Worm (Caenorhabditis elegans) whole organism, young adult: Measurements from ENCODE around the gene F41H10.3.

ENCODE experiments used
- F23B12.7 ChIP-seq: sonication (generic microtip); optimal IDR thresholded peaks from 2 replicates; lab custom pipeline; 2017; ENCODE audit warnings: missing genetic modification characterization, mild to moderate bottlenecking, missing compliant biosample characterization, antibody characterized with exemption, moderate library complexity; ENCODE audit not compliant: insufficient read depth
- F49E8.2 ChIP-seq: sonication (generic microtip); optimal IDR thresholded peaks from 3 replicates; lab custom pipeline; 2017; ENCODE audit warnings: missing genetic modification characterization, mild to moderate bottlenecking, missing compliant biosample characterization, antibody characterized with exemption, moderate library complexity; ENCODE audit not compliant: insufficient read depth
- F57A8.1 ChIP-seq: fragments of 200-800 bp; sonication (Bioruptor generic); optimal IDR thresholded peaks from 2 replicates; lab custom pipeline; 2018; ENCODE audit warnings: mild to moderate bottlenecking, missing genetic modification characterization, moderate library complexity, missing compliant biosample characterization
- T26A5.8 ChIP-seq: sonication (generic microtip); optimal IDR thresholded peaks from 2 replicates; lab custom pipeline; 2016; ENCODE audit warnings: missing genetic modification characterization, missing compliant biosample characterization
- Y95B8A.8 ChIP-seq: fragments of 200-800 bp; sonication (Bioruptor generic); IDR thresholded peaks from 2 replicates; pipeline ENCODE4 v1.3.6; 2022; ENCODE audit warnings: missing genetic modification reagents, missing genetic modification characterization, missing compliant biosample characterization
- akir-1 ChIP-seq: fragments of 200-800 bp; sonication (Bioruptor generic); optimal IDR thresholded peaks from 2 replicates; lab custom pipeline; 2018; ENCODE audit warnings: mild to moderate bottlenecking, missing genetic modification characterization, moderate library complexity, missing compliant biosample characterization
- athp-1 ChIP-seq: sonication (generic microtip); optimal IDR thresholded peaks from 2 replicates; lab custom pipeline; 2017; ENCODE audit warnings: mild to moderate bottlenecking, missing genetic modification characterization, missing compliant biosample characterization
- attf-6 ChIP-seq: fragments of 200-800 bp; sonication (Bioruptor generic); IDR thresholded peaks from 2 replicates; pipeline ENCODE4 v1.3.6; 2022; ENCODE audit warnings: missing genetic modification reagents, missing genetic modification characterization, missing compliant biosample characterization
- ccch-3 ChIP-seq: fragments of 200-800 bp; sonication (Bioruptor generic); optimal IDR thresholded peaks from 2 replicates; lab custom pipeline; 2018; ENCODE audit warnings: mild to moderate bottlenecking, missing genetic modification characterization, missing compliant biosample characterization
- cebp-1 ChIP-seq, 2 experiments: fragments of 200-800 bp in 1 of 2; sonication (Bioruptor generic) in 1 of 2; sonication (generic microtip) in 1 of 2; IDR thresholded peaks in 1 of 2; optimal IDR thresholded peaks in 1 of 2; 2 replicates each; pipeline versions ENCODE4 v1.3.6 to Lab custom; 2017 to 2022; ENCODE audit warnings: missing compliant biosample characterization in 2 of 2, missing genetic modification characterization in 2 of 2, mild to moderate bottlenecking in 1 of 2, missing genetic modification reagents in 1 of 2, moderate library complexity in 1 of 2
- cebp-2 ChIP-seq: fragments of 200-800 bp; sonication (Bioruptor generic); IDR thresholded peaks from 2 replicates; pipeline ENCODE4 v1.3.6; 2022; ENCODE audit warnings: missing genetic modification characterization, missing compliant biosample characterization
- ceh-58 ChIP-seq: fragments of 200-800 bp; sonication (Bioruptor generic); IDR thresholded peaks from 2 replicates; pipeline ENCODE4 v1.3.6; 2022; ENCODE audit warnings: missing genetic modification characterization, missing compliant biosample characterization
- chd-7 ChIP-seq: sonication (generic microtip); optimal IDR thresholded peaks from 2 replicates; lab custom pipeline; 2016; ENCODE audit warnings: mild to moderate bottlenecking, missing genetic modification characterization, moderate library complexity, missing compliant biosample characterization
- die-1 ChIP-seq: sonication (generic microtip); optimal IDR thresholded peaks from 2 replicates; lab custom pipeline; 2016; ENCODE audit warnings: missing genotype, mild to moderate bottlenecking, missing genetic modification characterization, missing compliant biosample characterization
- dox-1 ChIP-seq: fragments of 200-800 bp; sonication (Bioruptor generic); IDR thresholded peaks from 2 replicates; pipeline ENCODE4 v1.3.6; 2022; ENCODE audit warnings: missing genetic modification reagents, missing genetic modification characterization, missing compliant biosample characterization
- egl-44 ChIP-seq: fragments of 200-800 bp; sonication (Bioruptor generic); IDR thresholded peaks from 2 replicates; pipeline ENCODE4 v1.3.6; 2022; ENCODE audit warnings: missing genetic modification reagents, missing genetic modification characterization, missing compliant biosample characterization
- gei-17 ChIP-seq: fragments of 200-800 bp; sonication (Bioruptor generic); optimal IDR thresholded peaks from 2 replicates; lab custom pipeline; 2018; ENCODE audit warnings: mild to moderate bottlenecking, missing genetic modification characterization, missing compliant biosample characterization
- hlh-12 ChIP-seq: sonication (generic microtip); optimal IDR thresholded peaks from 2 replicates; lab custom pipeline; 2016; ENCODE audit warnings: missing genetic modification characterization, missing compliant biosample characterization
- hlh-26 ChIP-seq: fragments of 200-800 bp; sonication (Bioruptor generic); conservative IDR thresholded peaks from 2 replicates; pipeline ENCODE4 v1.3.6; 2022; ENCODE audit warnings: missing genetic modification reagents, missing genetic modification characterization, missing compliant biosample characterization
- hmg-20 ChIP-seq: fragments of 200-800 bp; sonication (Bioruptor generic); IDR thresholded peaks from 2 replicates; pipeline ENCODE4 v1.3.6; 2022; ENCODE audit warnings: missing genetic modification reagents, missing genetic modification characterization, missing compliant biosample characterization
- hrde-1 ChIP-seq: sonication (generic microtip); optimal IDR thresholded peaks from 2 replicates; lab custom pipeline; 2016; ENCODE audit warnings: missing genetic modification characterization, mild to moderate bottlenecking, missing compliant biosample characterization, moderate library complexity, missing genotype, missing genetic modification reagents, borderline replicate concordance
- hsf-1 ChIP-seq: fragments of 200-800 bp; sonication (Bioruptor generic); IDR thresholded peaks from 2 replicates; pipeline ENCODE4 v1.3.6; 2022; ENCODE audit warnings: missing genetic modification reagents, missing genetic modification characterization, missing compliant biosample characterization
- lag-1 ChIP-seq: fragments of 200-800 bp; sonication (Bioruptor generic); IDR thresholded peaks from 2 replicates; pipeline ENCODE4 v1.3.6; 2022; ENCODE audit warnings: missing genetic modification reagents, missing genetic modification characterization, missing compliant biosample characterization
- let-607 ChIP-seq, 2 experiments: fragments of 200-800 bp in 1 of 2; sonication (Bioruptor generic) in 1 of 2; sonication (generic microtip) in 1 of 2; optimal IDR thresholded peaks; 2 replicates each; lab custom pipeline; 2016 to 2018; ENCODE audit warnings: mild to moderate bottlenecking in 2 of 2, missing compliant biosample characterization in 2 of 2, missing genetic modification characterization in 2 of 2, moderate library complexity in 2 of 2, missing genotype in 1 of 2
- lin-54 ChIP-seq: fragments of 200-800 bp; sonication (Bioruptor generic); optimal IDR thresholded peaks from 2 replicates; lab custom pipeline; 2018; ENCODE audit warnings: mild to moderate bottlenecking, missing genetic modification characterization, missing compliant biosample characterization
- lir-1 ChIP-seq: fragments of 200-800 bp; sonication (Bioruptor generic); conservative IDR thresholded peaks from 2 replicates; pipeline ENCODE4 v1.3.6; 2022; ENCODE audit warnings: missing genetic modification reagents, missing genetic modification characterization, missing compliant biosample characterization
- lsl-1 ChIP-seq: fragments of 200-800 bp; sonication (Bioruptor generic); optimal IDR thresholded peaks from 2 replicates; lab custom pipeline; 2018; ENCODE audit warnings: mild to moderate bottlenecking, missing genetic modification characterization, moderate library complexity, missing compliant biosample characterization
- lsy-27 ChIP-seq: sonication (generic microtip); optimal IDR thresholded peaks from 2 replicates; lab custom pipeline; 2017; ENCODE audit warnings: missing genetic modification characterization, mild to moderate bottlenecking, missing compliant biosample characterization, antibody characterized with exemption, missing genotype, borderline replicate concordance; ENCODE audit not compliant: insufficient read depth
- madf-6 ChIP-seq: fragments of 200-800 bp; sonication (Bioruptor generic); IDR thresholded peaks from 2 replicates; pipeline ENCODE4 v1.3.6; 2022; ENCODE audit warnings: missing genetic modification reagents, missing genetic modification characterization, missing compliant biosample characterization
- mcd-1 ChIP-seq: fragments of 200-800 bp; sonication (Bioruptor generic); IDR thresholded peaks from 2 replicates; pipeline ENCODE4 v1.3.6; 2022; ENCODE audit warnings: missing genetic modification reagents, missing genetic modification characterization, missing compliant biosample characterization
- nfya-1 ChIP-seq: sonication (generic microtip); optimal IDR thresholded peaks from 2 replicates; lab custom pipeline; 2017; ENCODE audit warnings: antibody characterized with exemption, missing compliant biosample characterization, missing genetic modification characterization, borderline replicate concordance; ENCODE audit not compliant: insufficient read depth
- nfya-2 ChIP-seq: fragments of 200-800 bp; sonication (Bioruptor generic); IDR thresholded peaks from 2 replicates; pipeline ENCODE4 v1.3.6; 2022; ENCODE audit warnings: missing genetic modification reagents, missing genetic modification characterization, missing compliant biosample characterization
- nhr-120 ChIP-seq: fragments of 200-800 bp; sonication (Bioruptor generic); IDR thresholded peaks from 2 replicates; pipeline ENCODE4 v1.3.6; 2022; ENCODE audit warnings: missing genetic modification characterization, missing compliant biosample characterization
- nhr-179 ChIP-seq: sonication (generic microtip); optimal IDR thresholded peaks from 2 replicates; lab custom pipeline; 2016; ENCODE audit warnings: mild to moderate bottlenecking, missing genetic modification characterization, missing compliant biosample characterization
- nhr-27 ChIP-seq: fragments of 200-800 bp; sonication (Bioruptor generic); optimal IDR thresholded peaks from 2 replicates; lab custom pipeline; 2018; ENCODE audit warnings: mild to moderate bottlenecking, missing genetic modification characterization, moderate library complexity, missing compliant biosample characterization
- rcor-1 ChIP-seq: fragments of 200-800 bp; sonication (Bioruptor generic); IDR thresholded peaks from 2 replicates; pipeline ENCODE4 v1.3.6; 2022; ENCODE audit warnings: missing genetic modification reagents, missing genetic modification characterization, missing compliant biosample characterization
- rec-8 ChIP-seq, 2 experiments: sonication (generic microtip); optimal IDR thresholded peaks; 2 replicates each; lab custom pipeline; 2016; ENCODE audit warnings: mild to moderate bottlenecking in 2 of 2, missing genetic modification characterization in 2 of 2, missing genetic modification reagents in 2 of 2, missing genotype in 2 of 2, missing biosample characterization in 1 of 2, missing compliant biosample characterization in 1 of 2, moderate library complexity in 1 of 2
- sdz-38 ChIP-seq: sonication (generic microtip); optimal IDR thresholded peaks from 2 replicates; lab custom pipeline; 2016; ENCODE audit warnings: missing genotype, missing genetic modification characterization, missing compliant biosample characterization
- sea-2 ChIP-seq: fragments of 200-800 bp; sonication (Bioruptor generic); IDR thresholded peaks from 2 replicates; pipeline ENCODE4 v1.3.6; 2022; ENCODE audit warnings: missing genetic modification characterization, missing compliant biosample characterization
- snpc-1.1 ChIP-seq: sonication (generic microtip); optimal IDR thresholded peaks from 2 replicates; lab custom pipeline; 2017; ENCODE audit warnings: missing genetic modification characterization, mild to moderate bottlenecking, missing compliant biosample characterization, antibody characterized with exemption, moderate library complexity, missing genotype, missing genetic modification reagents; ENCODE audit not compliant: insufficient read depth
- snpc-1.3 ChIP-seq: sonication (generic microtip); optimal IDR thresholded peaks from 2 replicates; lab custom pipeline; 2017; ENCODE audit warnings: missing genetic modification characterization, mild to moderate bottlenecking, missing compliant biosample characterization, antibody characterized with exemption, moderate library complexity, missing genotype, missing genetic modification reagents; ENCODE audit not compliant: insufficient read depth
- somi-1 ChIP-seq: fragments of 200-800 bp; sonication (Bioruptor generic); optimal IDR thresholded peaks from 2 replicates; lab custom pipeline; 2018; ENCODE audit warnings: mild to moderate bottlenecking, missing genetic modification characterization, missing compliant biosample characterization
- tbp1 ChIP-seq: fragments of 200-800 bp; sonication (Bioruptor generic); optimal IDR thresholded peaks from 2 replicates; lab custom pipeline; 2018; ENCODE audit warnings: mild to moderate bottlenecking, missing genetic modification characterization, missing compliant biosample characterization
- tbx-9 ChIP-seq: sonication (generic microtip); optimal IDR thresholded peaks from 2 replicates; lab custom pipeline; 2016; ENCODE audit warnings: borderline replicate concordance, missing genetic modification characterization, inconsistent platforms, missing compliant biosample characterization
- xnd-1 ChIP-seq: sonication (generic microtip); optimal IDR thresholded peaks from 2 replicates; lab custom pipeline; 2016; ENCODE audit warnings: missing genotype, missing genetic modification reagents, missing genetic modification characterization, missing compliant biosample characterization
- ztf-26 ChIP-seq: sonication (generic microtip); optimal IDR thresholded peaks from 2 replicates; lab custom pipeline; 2017; ENCODE audit warnings: missing genetic modification characterization, missing compliant biosample characterization
- ztf-6 ChIP-seq: fragments of 200-800 bp; sonication (Bioruptor generic); IDR thresholded peaks from 2 replicates; pipeline ENCODE4 v1.3.6; 2022; ENCODE audit warnings: missing genetic modification reagents, missing genetic modification characterization, missing compliant biosample characterization

The F41H10.3 gene

DNA sequence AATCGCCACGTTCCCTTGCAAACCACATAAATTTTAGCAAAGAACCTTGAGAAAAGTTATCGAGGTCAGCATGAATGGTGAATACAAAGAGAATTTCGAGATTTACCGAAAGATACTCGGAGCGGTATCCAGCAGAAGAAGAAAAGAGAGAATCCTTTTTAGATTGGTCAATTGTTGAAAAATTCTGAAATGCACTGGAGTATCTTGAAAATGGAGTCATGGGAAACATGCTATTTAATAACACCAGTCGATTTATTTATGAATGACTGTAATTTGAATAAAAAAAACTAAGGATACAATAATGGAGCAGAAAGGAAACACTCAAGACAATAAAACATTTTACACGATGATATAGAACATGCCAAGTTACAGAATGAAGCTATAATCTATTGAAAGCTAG, 20.4 kb downstream of the F41H10.3 start (continued):
- TF ChIP-seq ceh-58 (GFP tag; lab: Robert Waterston, UW) = 0 out of 2 replicates have a peak, but pooled peaks have one; percentile 51
- TF ChIP-seq rcor-1 (GFP tag; lab: Robert Waterston, UW) = no peak
- no peak for TF ChIP-seq nhr-27 (tag; lab: Kevin White, UChicago)
- TF ChIP-seq F49E8.2 (tag; lab: Kevin White, UChicago) = peak; percentile 48
- no peak for TF ChIP-seq cebp-1 (GFP tag; IDR thresholded peaks at IDR 0.05; lab: Robert Waterston, UW)
- no peak for TF ChIP-seq cebp-1 (tag; optimal IDR thresholded peaks at IDR 0.05; lab: Kevin White, UChicago)
- no peak for TF ChIP-seq rec-8 (tag; optimal IDR thresholded peaks at IDR 0.05; lab: Kevin White, UChicago)
- no peak for TF ChIP-seq akir-1 (GFP tag; lab: Kevin White, UChicago)
- TF ChIP-seq T26A5.8 (tag; lab: Kevin White, UChicago) = no peak
- TF ChIP-seq chd-7 (tag; lab: Kevin White, UChicago) = peak; percentile 15
- TF ChIP-seq hmg-20 = no peak
- peak; percentile 67 for TF ChIP-seq hrde-1 (tag; lab: Kevin White, UChicago)
- TF ChIP-seq lsy-27 (tag; lab: Kevin White, UChicago) = no peak
- no peak for TF ChIP-seq nhr-179 (tag; lab: Kevin White, UChicago)
- TF ChIP-seq die-1 (tag; lab: Kevin White, UChicago) = no peak
- TF ChIP-seq ztf-26 = no peak
- TF ChIP-seq Y95B8A.8 (GFP tag; lab: Robert Waterston, UW) = no peak
- peak; percentile 57 for TF ChIP-seq lin-54 (GFP tag; lab: Kevin White, UChicago)
- peak; percentile 45; the same call in 1 of the 2 replicates for TF ChIP-seq mcd-1 (GFP tag; lab: Robert Waterston, UW)
- TF ChIP-seq F57A8.1 (GFP tag; lab: Kevin White, UChicago) = no peak
- no peak for TF ChIP-seq somi-1
- TF ChIP-seq lag-1 (GFP tag; lab: Robert Waterston, UW) = no peak
- no peak for TF ChIP-seq ztf-6 (GFP tag; lab: Robert Waterston, UW)
- TF ChIP-seq nhr-120 (GFP tag; lab: Robert Waterston, UW) = no peak
- no peak for TF ChIP-seq F23B12.7 (tag; lab: Kevin White, UChicago)
- no peak for TF ChIP-seq egl-44 (GFP tag; lab: Robert Waterston, UW)
- TF ChIP-seq hlh-26 = no peak
- TF ChIP-seq gei-17 = no peak
- TF ChIP-seq xnd-1 (tag; lab: Kevin White, UChicago) = peak; percentile 19
- TF ChIP-seq snpc-1.3 = peak; percentile 71
- no peak for TF ChIP-seq sdz-38
- no peak for TF ChIP-seq cebp-2 (GFP tag; lab: Robert Waterston, UW)
- TF ChIP-seq hsf-1 = peak; percentile 73
- peak; percentile 84 for TF ChIP-seq attf-6
- peak; percentile 64; the same call in 1 of the 2 replicates for TF ChIP-seq madf-6 (GFP tag; lab: Robert Waterston, UW)
- TF ChIP-seq let-607 (tag; optimal IDR thresholded peaks at IDR 0.05; lab: Kevin White, UChicago) = no peak
- no peak for TF ChIP-seq nfya-1 (tag; lab: Kevin White, UChicago)
- TF ChIP-seq dox-1 (GFP tag; lab: Robert Waterston, UW) = no peak
- TF ChIP-seq hlh-12 = no peak
- TF ChIP-seq ccch-3 (GFP tag; lab: Kevin White, UChicago) = no peak
- TF ChIP-seq sea-2 = no peak
- no peak for TF ChIP-seq snpc-1.1 (tag; lab: Kevin White, UChicago)
- no peak for TF ChIP-seq lir-1
- TF ChIP-seq lsl-1 (GFP tag; lab: Kevin White, UChicago) = peak; percentile 32
- no peak for TF ChIP-seq tbx-9 (tag; lab: Kevin White, UChicago)
- no peak for TF ChIP-seq athp-1
- no peak for TF ChIP-seq nfya-2 (GFP tag; lab: Robert Waterston, UW)
- peak; percentile 22 for TF ChIP-seq tbp1 (GFP tag; lab: Kevin White, UChicago)
